Worm (Caenorhabditis elegans): ENCODE measurements around the gene scl-11.

DNA sequence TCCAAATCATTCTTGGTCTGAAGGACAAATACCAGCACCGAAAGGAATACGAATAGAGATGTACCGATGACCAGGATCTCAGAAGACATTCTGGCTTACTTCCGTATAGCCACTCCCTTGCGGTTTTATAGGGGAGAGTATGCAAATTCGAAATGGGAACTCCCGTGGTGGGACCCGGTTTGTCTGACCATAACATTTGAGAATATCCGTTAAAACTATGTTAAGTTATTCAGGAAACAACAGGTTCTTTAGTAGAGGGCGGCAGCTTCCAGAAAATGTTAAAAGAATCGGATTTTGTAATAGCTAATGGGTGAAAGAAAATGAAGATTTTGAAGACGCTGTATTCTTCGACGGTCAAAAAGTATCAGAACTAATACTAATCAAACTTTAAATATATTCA, 16.0 kb downstream of the scl-11 start, which contains the start of gene col-131:
- no peak for TF ChIP-seq F13C5.2 (tag; optimal IDR thresholded peaks at IDR 0.05)
- no peak for TF ChIP-seq flt-1 (GFP tag; IDR thresholded peaks at IDR 0.05)
